Worm (Caenorhabditis elegans) whole organism, young adult: ENCODE results near the gene K08H2.5.

Experiments used
- Y79H2A.3 ChIP-seq: fragments of 200-800 bp; sonication (Bioruptor generic); conservative IDR thresholded peaks from 2 replicates; pipeline ENCODE4 v1.3.6; 2022; ENCODE audit warnings: missing genetic modification reagents, missing genetic modification characterization, missing compliant biosample characterization
- attf-3 ChIP-seq: fragments of 200-800 bp; sonication (Bioruptor generic); conservative IDR thresholded peaks from 2 replicates; pipeline ENCODE4 v1.3.6; 2022; ENCODE audit warnings: missing genetic modification reagents, missing genetic modification characterization, missing compliant biosample characterization
- ceh-58 ChIP-seq: fragments of 200-800 bp; sonication (Bioruptor generic); IDR thresholded peaks from 2 replicates; pipeline ENCODE4 v1.3.6; 2022; ENCODE audit warnings: missing genetic modification characterization, missing compliant biosample characterization
- efl-1 ChIP-seq: fragments of 150-350 bp; optimal IDR thresholded peaks from 2 replicates; lab custom pipeline; 2014; ENCODE audit warnings: missing biosample characterization, missing genetic modification reagents, missing genetic modification characterization
- pha-4 ChIP-seq: fragments of 150-350 bp; sonication (generic microtip); optimal IDR thresholded peaks from 2 replicates; lab custom pipeline; 2014; ENCODE audit warnings: missing biosample characterization, missing genetic modification reagents, missing genetic modification characterization

- TF ChIP-seq efl-1 (GFP tag; lab: Kevin White, UChicago) (no peak), attf-3 (no peak), pha-4 (no peak), ceh-58 (no peak), Y79H2A.3 (no peak)
These were observed 5.5 kb upstream of the K08H2.5 start for ce11 chrX:13247614-13248013.
